Fruit fly (Drosophila melanogaster): ENCODE results near the gene NimC4.

Gene NimC4

DNA sequence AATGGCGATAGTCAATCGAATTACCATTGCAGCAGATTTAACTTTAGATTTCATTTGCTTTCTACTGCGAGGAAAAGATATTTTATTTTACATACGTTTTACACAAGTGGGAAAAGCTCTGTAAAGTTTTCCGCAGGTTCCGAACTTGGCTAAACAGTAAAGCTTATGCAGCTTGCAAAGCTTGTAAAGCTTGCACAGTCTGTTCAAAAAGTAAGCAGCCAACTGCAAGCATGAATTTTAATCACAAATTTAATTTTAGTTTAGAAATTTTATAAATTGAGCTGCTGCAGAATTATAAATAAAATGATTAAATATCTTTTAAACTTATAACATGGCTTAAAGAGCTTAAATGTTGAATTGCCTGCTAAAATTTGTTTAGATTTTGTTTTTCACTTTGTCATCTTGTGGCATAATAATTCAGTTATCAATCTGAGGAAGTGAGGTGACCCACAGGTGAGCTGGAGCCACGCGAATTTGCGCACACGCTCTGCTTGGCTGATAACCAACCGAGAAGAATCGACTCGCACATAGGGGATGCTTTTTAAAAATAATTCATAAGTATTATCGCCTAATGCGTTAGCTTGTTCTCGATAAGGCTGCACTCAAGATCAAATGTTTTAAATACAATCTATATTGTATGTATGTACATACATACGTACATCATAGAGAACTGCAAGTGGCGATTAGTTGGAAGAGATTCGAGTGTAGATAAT lies 35.6 kb upstream of the NimC4 start (continued):
- no peak for TF ChIP-seq CG15514 (GFP tag; optimal IDR thresholded peaks at IDR 0.05)
- peak; percentile 75 for TF ChIP-seq Ptx1 (GFP tag; IDR thresholded peaks at IDR 0.05)
- TF ChIP-seq CG34422 (GFP tag; IDR thresholded peaks at IDR 0.05) = no peak
- no peak for TF ChIP-seq hb (GFP tag; IDR thresholded peaks at IDR 0.05; ENCODE audit: partially characterized antibody)
- 0 out of 4 replicates have a peak, but pooled peaks have one; percentile 18 for TF ChIP-seq Gug (GFP tag; IDR thresholded peaks at IDR 0.05)
- TF ChIP-seq vfl (GFP tag; optimal IDR thresholded peaks at IDR 0.05) = no peak
- TF ChIP-seq NFAT (GFP tag; IDR thresholded peaks at IDR 0.05) = 0 out of 2 replicates have a peak, but pooled peaks have one; percentile 35
- peak; percentile 61 for TF ChIP-seq CG2712 (tag; optimal IDR thresholded peaks at IDR 0.05)
- no peak for TF ChIP-seq Dip2 (GFP tag; IDR thresholded peaks at IDR 0.05)
- peak; percentile 38 for TF ChIP-seq nmo (GFP tag; optimal IDR thresholded peaks at IDR 0.05)
- peak; percentile 70 for TF ChIP-seq Fer1 (GFP tag; optimal IDR thresholded peaks at IDR 0.05)
- TF ChIP-seq ranshi (GFP tag; IDR thresholded peaks at IDR 0.05) = 0 out of 2 replicates have a peak, but pooled peaks have one; percentile 10
- peak; percentile 25 for TF ChIP-seq CG30403 (GFP tag; optimal IDR thresholded peaks at IDR 0.05)
- no peak for TF ChIP-seq br (optimal IDR thresholded peaks at IDR 0.05)
- TF ChIP-seq CG4854 (GFP tag; optimal IDR thresholded peaks at IDR 0.05) = peak; percentile 35
- no peak for TF ChIP-seq stwl (tag; optimal IDR thresholded peaks at IDR 0.05)
- TF ChIP-seq scrt (GFP tag; optimal IDR thresholded peaks at IDR 0.05) = peak; percentile 27
- TF ChIP-seq CG2116 (GFP tag; optimal IDR thresholded peaks at IDR 0.05) = no peak
- TF ChIP-seq CG9876 (GFP tag; optimal IDR thresholded peaks at IDR 0.05) = no peak
- TF ChIP-seq grn (GFP tag; optimal IDR thresholded peaks at IDR 0.05) = peak; percentile 26
- peak; percentile 72 for TF ChIP-seq Xrp1 (GFP tag; IDR thresholded peaks at IDR 0.05)
- TF ChIP-seq CG42726 (GFP tag; IDR thresholded peaks at IDR 0.05; ENCODE audit: partially characterized antibody) = peak; percentile 50; the same call in 1 of the 2 replicates
- TF ChIP-seq amos (GFP tag; IDR thresholded peaks at IDR 0.05; ENCODE audit: partially characterized antibody) = peak; percentile 52; the same call in 1 of the 2 replicates
- no peak for TF ChIP-seq CG8089 (GFP tag; optimal IDR thresholded peaks at IDR 0.05)
- TF ChIP-seq zfh1 (GFP tag; IDR thresholded peaks at IDR 0.05) = no peak
- peak; percentile 58 for TF ChIP-seq Ada2b (GFP tag; IDR thresholded peaks at IDR 0.05)
- peak; percentile 51; the same call in 1 of the 3 replicates for TF ChIP-seq so (GFP tag; IDR thresholded peaks at IDR 0.05)
- TF ChIP-seq CG18764 (GFP tag; optimal IDR thresholded peaks at IDR 0.05) = no peak
- TF ChIP-seq CG34376 (GFP tag; optimal IDR thresholded peaks at IDR 0.05) = no peak
- 0 out of 2 replicates have a peak, but pooled peaks have one; percentile 59 for TF ChIP-seq CG14014 (GFP tag; IDR thresholded peaks at IDR 0.05)
- peak; percentile 34 for TF ChIP-seq Sox100B (GFP tag; optimal IDR thresholded peaks at IDR 0.05)
- TF ChIP-seq Sin3A (optimal IDR thresholded peaks at IDR 0.05) = no peak
- TF ChIP-seq E2f2 (GFP tag; IDR thresholded peaks at IDR 0.05) = peak; percentile 39; the same call in 1 of the 2 replicates
- TF ChIP-seq zen (tag; optimal IDR thresholded peaks at IDR 0.05) = no peak
- peak; percentile 41 for TF ChIP-seq sug (tag; optimal IDR thresholded peaks at IDR 0.05)
- TF ChIP-seq CG2889 (GFP tag; IDR thresholded peaks at IDR 0.05) = 0 out of 3 replicates have a peak, but pooled peaks have one; percentile 26
- TF ChIP-seq disco-r (GFP tag; optimal IDR thresholded peaks at IDR 0.05) = no peak
- peak; percentile 8 for TF ChIP-seq CG10147 (GFP tag; optimal IDR thresholded peaks at IDR 0.05)
- no peak for TF ChIP-seq GATAe (GFP tag; conservative IDR thresholded peaks at IDR 0.05)
- peak; percentile 22 for TF ChIP-seq mam (GFP tag; optimal IDR thresholded peaks at IDR 0.05)
- peak; percentile 43 for TF ChIP-seq bcd (GFP tag; optimal IDR thresholded peaks at IDR 0.05)
- TF ChIP-seq pnt (GFP tag; optimal IDR thresholded peaks at IDR 0.05) = no peak
- no peak for TF ChIP-seq tll (GFP tag; optimal IDR thresholded peaks at IDR 0.05)
- TF ChIP-seq Hr78 (GFP tag; optimal IDR thresholded peaks at IDR 0.05) = no peak
- TF ChIP-seq CG10543 (GFP tag; optimal IDR thresholded peaks at IDR 0.05) = no peak
- TF ChIP-seq wek (GFP tag; optimal IDR thresholded peaks at IDR 0.05) = no peak
- peak; percentile 13 for TF ChIP-seq ind (GFP tag; optimal IDR thresholded peaks at IDR 0.05)
- peak; percentile 0 for TF ChIP-seq Six4 (GFP tag; optimal IDR thresholded peaks at IDR 0.05)
- TF ChIP-seq az2 (GFP tag; optimal IDR thresholded peaks at IDR 0.05) = peak; percentile 30
